Worm (Caenorhabditis elegans): ENCODE measurements around the gene F10G2.4.

DNA sequence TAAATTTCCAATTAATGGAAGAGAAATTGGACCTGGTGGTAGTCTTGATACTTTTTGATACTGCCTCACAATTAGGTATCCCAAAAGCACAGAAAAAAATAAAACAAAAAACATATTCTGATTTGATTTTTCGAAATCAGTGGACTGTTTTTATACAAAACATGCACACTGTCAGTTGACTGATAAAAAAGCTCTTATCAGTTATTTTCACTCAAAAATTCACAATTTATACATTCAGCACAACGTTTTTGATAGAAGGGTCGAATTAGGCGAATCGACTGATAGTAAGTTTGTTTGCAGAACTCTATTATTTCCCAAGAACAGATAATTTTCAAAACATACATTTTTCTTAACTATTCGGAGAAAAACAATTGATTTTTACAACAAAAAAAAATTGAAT lies 37.0 kb downstream of the F10G2.4 start, which contains the start of gene cyp-35A2:
- TF ChIP-seq T26A5.8 (tag; optimal IDR thresholded peaks at IDR 0.05) (no peak), somi-1 (GFP tag; optimal IDR thresholded peaks at IDR 0.05) (no peak), nhr-90 (tag; optimal IDR thresholded peaks at IDR 0.05) (no peak), sptf-2 (GFP tag; optimal IDR thresholded peaks at IDR 0.05) (no peak), D2030.7 (GFP tag; IDR thresholded peaks at IDR 0.05) (no peak), ama-1 (optimal IDR thresholded peaks at IDR 0.05) (no peak), ama-1 (GFP tag; optimal IDR thresholded peaks at IDR 0.05) (no peak), lin-26 (GFP tag; IDR thresholded peaks at IDR 0.05) (no peak), mel-28 (tag; optimal IDR thresholded peaks at IDR 0.05; ENCODE audit: borderline replicate concordance) (no peak), akir-1 (GFP tag; optimal IDR thresholded peaks at IDR 0.05) (no peak)
